Fruit fly (Drosophila melanogaster) Kc167 (cell line): ENCODE results near the gene bark.

Experiments
- Sin3A ChIP-seq: fragments of >200 bp; optimal IDR thresholded peaks from 2 replicates; lab custom pipeline; 2018; ENCODE audit warnings: missing external identifiers
- insv ChIP-seq: fragments of >200 bp; optimal IDR thresholded peaks from 3 replicates; lab custom pipeline; 2018; ENCODE audit warnings: missing external identifiers
- psq ChIP-seq: fragments of >200 bp; optimal IDR thresholded peaks from 2 replicates; lab custom pipeline; 2017; ENCODE audit warnings: missing external identifiers
- ttk ChIP-seq: sonication (Bioruptor generic); optimal IDR thresholded peaks from 2 replicates; lab custom pipeline; 2017; ENCODE audit warnings: missing external identifiers

dm6 chr2L:3740443-3740842 is 46.5 kb upstream of the bark start:
- TF ChIP-seq insv (no peak), ttk (no peak), psq (lab: Kevin White, UChicago) (no peak), Sin3A (lab: Kevin White, UChicago) (no peak)
